Fruit fly (Drosophila melanogaster) S2 (cell line): Measurements from ENCODE around the gene CG42693.

Experiments used
- CG8478 ChIP-seq: fragments of >200 bp; optimal IDR thresholded peaks from 2 replicates; lab custom pipeline; 2018
- CTCF ChIP-seq, 2 experiments: fragments of >200 bp; optimal IDR thresholded peaks; 2 replicates each; lab custom pipeline; 2018

The CG42693 gene

DNA sequence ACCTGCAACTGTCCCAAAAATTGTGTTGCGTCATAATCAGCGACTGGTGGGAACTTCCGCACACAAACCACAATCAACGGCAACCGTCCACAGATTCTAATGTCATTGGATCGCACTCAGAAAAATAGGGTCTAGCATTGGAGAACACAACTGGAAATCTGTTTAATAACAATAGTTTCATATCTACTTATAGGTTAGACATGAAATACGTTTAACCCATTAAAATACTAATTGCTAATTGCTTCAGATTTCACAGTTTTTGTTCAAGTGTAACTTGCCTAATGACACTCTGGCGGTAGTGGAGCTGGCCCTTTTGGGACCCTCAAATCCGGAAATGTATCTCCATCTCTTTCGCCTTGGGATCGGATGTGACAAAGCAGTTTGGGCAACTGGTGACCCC, 11.5 kb downstream of the CG42693 start:
- TF ChIP-seq CTCF (optimal IDR thresholded peaks at IDR 0.05; lab: Kevin White, UChicago): no peak
- no peak for TF ChIP-seq CG8478 (lab: Kevin White, UChicago)

DNA sequence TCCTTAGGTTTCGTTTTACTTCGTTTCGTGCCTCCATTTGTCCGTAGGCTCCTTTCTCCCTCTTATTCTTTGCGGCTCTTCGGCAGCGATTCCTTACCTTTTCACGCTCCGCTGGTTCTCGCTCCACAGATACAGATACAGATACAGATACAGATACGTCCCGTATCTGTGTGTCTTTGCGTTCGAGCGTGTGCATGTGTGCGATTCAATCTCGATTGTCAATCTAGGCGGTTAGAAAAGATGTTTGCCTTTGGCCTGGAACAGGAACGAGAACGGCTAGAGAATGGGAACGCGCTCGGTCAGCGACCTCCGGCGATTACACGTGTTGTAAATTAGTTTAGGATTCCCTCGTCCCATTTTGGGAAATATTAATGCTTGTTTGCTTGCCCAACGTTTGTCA, 17.7 kb downstream of the CG42693 start:
- TF ChIP-seq CG8478 (lab: Kevin White, UChicago) (no peak), CTCF (optimal IDR thresholded peaks at IDR 0.05; lab: Kevin White, UChicago) (no peak)

DNA sequence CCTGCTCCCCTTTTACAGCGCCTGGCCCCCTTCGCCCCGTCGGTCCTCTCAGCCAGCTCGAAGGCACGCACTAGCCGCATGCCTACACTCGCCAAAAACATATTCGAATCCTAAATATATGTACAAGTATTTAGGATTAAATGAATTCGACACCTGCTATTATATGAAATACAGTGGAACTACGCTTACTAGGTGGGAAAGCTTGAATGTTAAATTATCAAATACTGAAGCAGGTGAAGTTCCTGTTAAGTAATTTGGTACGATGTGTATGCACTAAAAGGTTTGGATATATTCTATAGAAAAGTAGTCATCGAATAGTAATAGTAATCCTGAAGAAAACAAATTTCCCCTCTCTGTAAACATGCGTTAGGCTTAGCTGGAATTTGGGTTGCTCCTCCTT, 18.4 kb downstream of the CG42693 start:
- no peak for TF ChIP-seq CTCF (optimal IDR thresholded peaks at IDR 0.05; lab: Kevin White, UChicago)

DNA sequence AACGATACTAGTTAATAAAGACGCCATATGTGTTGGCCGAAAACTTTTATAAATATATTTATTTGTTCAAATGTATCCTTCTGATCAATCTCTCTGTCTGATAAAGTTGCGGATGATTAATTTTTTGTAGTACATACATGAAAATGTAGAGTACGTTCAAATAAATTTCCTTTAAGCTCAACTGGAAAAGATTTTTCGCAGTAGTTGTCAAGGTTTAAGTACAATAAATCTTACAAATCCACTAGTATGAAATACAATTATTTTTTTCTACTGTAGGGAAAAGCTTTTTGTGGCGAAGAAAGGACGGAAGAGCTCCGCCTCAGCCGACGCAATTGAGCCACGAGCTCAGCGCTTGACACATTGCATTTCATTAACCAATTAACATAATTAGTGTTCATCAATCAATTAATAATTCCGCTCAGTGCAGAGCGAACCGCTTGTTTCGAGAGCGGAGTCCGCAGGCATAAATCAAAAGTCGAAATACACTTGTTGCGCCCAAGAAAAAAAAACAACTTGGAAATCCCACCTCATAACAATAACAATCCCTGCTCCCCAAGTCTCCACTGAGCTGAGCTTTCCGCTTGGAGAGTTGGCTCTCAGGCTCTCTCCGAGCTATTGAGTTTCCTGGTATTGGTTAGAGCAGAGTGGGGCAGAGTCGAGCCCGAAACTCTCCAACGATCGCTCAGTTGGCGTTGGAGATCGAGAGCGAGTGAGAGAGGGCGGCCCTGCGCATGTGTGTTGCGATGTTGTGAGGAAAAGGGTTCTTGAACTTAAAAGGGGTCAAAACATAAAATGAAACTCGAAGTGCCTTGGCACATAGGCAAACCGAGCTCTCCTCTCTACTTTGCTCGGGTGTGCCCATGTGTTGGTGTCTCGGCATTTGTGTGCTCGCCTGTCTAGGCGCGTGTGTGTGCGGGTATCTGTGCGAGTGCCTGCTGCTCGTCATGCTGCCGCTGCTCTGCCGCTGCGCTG, 19.2 kb downstream of the CG42693 start:
- TF ChIP-seq CTCF (optimal IDR thresholded peaks at IDR 0.05; lab: Kevin White, UChicago) (no peak), CG8478 (lab: Kevin White, UChicago) (no peak)

DNA sequence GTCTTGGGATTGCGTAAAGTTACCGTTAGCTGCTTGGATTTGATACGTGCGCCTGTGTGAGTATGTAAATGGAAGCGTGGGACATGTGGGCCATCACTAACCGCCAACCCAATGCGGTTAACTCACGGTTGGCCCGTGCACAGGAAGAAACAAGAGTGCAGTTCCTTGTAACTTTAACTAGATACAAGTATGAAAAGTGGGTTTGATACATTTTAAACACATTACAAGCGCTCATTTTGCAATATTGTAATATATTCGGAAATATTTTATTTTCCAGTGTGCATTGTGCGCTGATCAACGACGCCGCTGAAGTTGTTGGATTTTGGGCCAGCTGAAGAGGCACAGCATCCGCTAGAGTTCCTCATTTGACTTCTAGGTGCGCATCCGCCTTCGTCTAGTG, 20.4 kb downstream of the CG42693 start:
- no peak for TF ChIP-seq CG8478 (lab: Kevin White, UChicago)
- no peak for TF ChIP-seq CTCF (optimal IDR thresholded peaks at IDR 0.05; lab: Kevin White, UChicago)

DNA sequence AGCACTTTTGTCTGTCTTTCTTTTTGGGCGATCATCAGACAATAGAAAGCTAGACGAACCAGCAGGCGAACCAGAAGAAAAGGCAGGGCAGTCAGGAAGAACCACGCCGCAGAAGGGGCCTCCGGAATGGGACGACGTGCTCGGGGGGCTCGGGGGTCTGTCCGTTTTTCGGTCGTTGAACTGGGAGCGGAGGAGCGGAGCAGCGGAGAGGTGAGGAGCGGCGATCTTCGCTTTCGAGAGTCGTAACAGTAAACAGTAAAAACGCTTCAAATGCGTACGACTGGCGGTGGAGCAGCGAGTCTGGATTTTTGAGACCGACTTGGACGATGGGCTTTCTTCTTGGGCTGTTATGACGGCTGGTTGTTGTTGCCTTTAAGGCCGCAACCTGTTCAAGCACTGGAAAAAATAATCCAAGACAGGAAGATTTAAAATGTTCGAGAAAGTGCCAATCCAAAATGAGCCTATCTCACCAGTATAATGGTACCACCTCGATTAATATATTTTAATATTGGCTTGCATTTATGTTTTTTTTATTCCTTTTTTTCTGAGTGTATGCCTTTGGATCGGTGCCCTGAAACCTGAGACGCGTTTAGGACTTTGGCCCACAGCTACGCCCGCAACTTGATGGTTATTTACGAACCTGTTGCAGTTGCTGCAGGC, 21.3 kb downstream of the CG42693 start:
- TF ChIP-seq CTCF (optimal IDR thresholded peaks at IDR 0.05; lab: Kevin White, UChicago) (no peak), CG8478 (lab: Kevin White, UChicago) (no peak)

DNA sequence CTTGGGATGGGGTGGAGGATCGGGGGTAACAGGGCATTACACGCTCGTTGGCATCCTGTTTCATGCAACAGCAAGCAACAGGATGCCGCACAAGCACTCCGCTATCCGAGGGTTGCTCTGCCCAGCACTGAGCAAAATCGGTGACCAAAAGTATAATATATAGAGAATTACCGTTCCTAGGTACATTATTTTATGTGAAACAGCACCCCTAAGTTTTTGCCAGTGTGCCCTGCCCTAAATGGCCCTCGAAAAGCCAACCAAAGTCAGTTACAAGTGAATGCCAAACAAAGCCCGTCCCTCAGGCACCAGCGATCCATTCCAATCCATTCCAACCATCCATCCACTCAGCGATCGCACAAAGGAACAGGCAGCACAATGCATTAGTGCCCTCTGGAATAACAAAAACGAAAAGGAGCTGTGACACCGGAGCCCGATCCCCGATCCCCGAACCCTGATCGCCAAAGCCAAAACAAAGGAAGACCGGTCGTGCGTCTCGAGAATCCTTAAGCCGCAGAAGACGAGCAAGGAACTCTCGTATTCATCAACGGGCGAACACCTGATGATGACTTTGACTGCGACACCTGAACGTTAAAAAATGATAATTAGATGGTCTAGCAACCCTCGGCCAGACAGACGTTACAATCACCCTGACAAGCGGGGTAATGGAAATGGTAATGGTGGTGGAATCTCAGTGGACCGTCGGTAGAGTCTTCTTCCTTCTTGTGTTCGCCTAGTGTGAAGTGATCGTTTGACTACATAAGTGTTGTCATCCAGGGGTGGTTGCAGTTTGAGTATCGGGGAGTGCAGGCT, 24.9 kb downstream of the CG42693 start:
- TF ChIP-seq CTCF (optimal IDR thresholded peaks at IDR 0.05; lab: Kevin White, UChicago) (no peak), CG8478 (lab: Kevin White, UChicago) (no peak)

DNA sequence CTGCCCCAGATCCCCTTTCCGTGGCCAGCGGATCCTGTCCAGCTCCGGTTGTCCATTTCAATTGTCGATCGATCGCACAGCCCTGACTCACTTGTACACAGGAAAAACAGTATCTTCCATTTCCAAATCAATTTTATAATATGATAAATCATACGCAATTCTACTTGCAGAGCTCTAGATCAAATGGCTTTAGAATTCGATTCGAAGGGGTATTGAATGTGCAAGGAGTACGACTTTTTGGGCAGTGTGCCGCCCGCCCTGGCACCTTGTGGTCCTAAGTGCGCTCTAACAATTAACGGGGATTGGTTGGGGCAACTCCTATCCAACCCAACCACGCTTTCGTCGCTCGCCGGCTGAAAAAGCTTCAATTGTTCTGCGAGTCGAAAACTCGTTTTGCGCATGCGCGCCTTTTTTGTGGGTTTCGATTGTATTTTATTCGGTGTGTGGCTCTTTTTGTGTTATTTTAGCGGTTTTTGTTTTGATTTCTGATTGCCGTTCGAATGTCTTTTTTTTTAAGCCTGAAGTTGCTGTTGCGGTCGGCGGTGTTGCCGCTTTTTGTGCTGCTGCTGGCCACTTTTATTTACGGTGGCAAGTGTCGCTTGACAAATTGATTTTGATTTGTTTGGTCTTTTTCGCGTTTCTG, 25.9 kb downstream of the CG42693 start:
- TF ChIP-seq CG8478 (lab: Kevin White, UChicago) (no peak), CTCF (optimal IDR thresholded peaks at IDR 0.05; lab: Kevin White, UChicago) (no peak)

DNA sequence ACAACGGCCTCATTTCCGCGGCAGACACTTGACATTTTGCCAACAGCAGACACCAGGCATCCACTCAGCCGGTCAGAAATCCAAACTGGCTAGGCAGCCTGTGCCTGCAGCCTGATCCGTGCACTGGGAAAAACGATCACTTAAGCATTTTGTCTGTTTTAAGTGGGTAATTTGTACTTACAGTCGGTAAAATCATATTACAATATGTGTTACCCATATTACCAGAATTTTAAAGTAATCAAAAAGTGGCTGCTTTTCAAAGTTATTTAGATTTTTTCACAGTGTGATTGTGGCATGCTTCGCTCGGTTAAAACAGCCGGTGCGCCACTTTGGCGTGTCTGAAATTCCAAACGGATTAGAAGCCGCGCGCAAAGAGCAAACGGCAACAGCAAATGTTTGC, 27.4 kb downstream of the CG42693 start:
- TF ChIP-seq CTCF (optimal IDR thresholded peaks at IDR 0.05; lab: Kevin White, UChicago): no peak
- TF ChIP-seq CG8478 (lab: Kevin White, UChicago): no peak

DNA sequence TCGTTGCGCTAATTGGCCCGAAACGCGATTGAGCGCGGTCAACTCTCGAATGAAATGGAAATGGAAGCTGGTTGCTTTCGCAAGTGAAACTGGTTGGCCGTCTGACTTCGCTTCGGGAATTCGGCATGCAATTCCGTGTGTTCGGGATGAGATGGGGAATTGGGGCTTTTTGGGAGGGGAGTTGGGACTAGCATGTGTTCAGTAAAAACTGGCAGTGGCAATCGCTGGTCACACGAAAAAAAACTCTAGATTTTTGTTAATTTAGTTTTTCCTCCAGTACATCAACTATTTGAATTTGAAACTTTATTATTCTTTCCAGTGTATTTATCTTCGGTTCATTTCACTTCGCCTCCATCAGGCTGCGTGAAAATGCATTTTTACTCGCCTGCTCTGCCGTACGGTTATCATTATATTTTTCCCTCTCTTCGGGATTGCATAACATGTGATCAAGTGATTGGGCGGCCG, 28.3 kb downstream of the CG42693 start, which contains the start of gene CG11550:
TSS of gene CG11550 (minus strand) at position 51 of the 465 bp plus-strand sequence.
- TF ChIP-seq CTCF (optimal IDR thresholded peaks at IDR 0.05; lab: Kevin White, UChicago) (no peak), CG8478 (lab: Kevin White, UChicago) (no peak)

DNA sequence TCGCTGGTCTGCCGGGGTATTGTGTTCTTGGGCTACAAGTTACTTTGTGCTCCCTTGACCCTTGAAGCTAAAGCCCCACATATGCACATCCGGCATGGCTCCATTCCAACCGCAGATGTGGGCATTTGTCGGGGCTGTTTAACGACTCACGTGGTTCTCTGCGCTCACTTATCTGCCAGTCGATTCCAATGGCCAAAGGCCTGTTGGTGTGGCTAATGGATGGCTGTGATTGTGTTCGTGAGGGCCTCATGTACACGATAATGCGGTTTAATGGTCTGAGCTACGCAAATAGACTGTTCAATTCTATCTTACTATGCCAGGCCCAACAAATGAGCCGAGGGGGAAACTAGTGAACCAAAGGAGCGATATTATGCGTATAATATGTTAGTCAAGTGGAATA, 35.5 kb downstream of the CG42693 start:
- TF ChIP-seq CG8478 (lab: Kevin White, UChicago): no peak
- no peak for TF ChIP-seq CTCF (optimal IDR thresholded peaks at IDR 0.05; lab: Kevin White, UChicago)

DNA sequence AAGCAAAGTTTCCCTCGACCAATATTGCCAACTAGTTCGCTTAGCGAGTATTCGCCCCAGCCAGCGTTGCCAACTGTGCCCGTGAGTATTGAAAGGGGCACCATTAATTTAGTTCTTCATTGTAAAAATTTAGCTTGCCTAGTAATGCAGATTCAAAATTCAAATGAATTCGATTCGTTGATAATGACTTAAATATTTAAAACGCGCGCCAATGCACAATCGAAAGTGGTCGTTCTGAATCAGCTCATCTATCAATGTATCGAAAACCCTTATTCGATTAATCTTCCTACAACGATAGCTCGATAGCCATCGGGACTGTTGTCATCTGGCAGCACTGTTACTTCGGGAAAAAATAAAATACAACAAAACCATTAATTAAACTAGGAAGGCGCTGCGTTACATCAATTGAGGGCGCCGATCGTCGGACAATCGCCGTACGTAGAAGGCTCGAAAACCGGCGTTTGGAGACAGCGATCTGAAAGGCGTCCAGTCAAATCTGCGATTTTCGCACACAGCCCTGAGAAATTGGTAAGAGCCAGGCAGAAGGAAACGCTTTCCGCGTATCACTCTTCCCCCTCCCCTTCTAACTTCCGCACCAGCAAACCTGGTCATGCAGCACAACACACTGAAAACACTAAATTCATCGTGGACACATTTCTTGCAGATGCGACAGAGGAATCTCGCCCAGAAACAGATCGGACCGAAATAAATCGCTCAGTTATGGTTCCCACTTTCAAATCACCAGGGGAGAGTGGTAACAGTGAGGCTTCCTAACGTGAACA, 38.8 kb downstream of the CG42693 start, which contains the start of gene Zmynd8:
TSS of gene Zmynd8 (plus strand) at position 313 of the 782 bp plus-strand sequence.
- TF ChIP-seq CG8478 (lab: Kevin White, UChicago) (no peak), CTCF (optimal IDR thresholded peaks at IDR 0.05; lab: Kevin White, UChicago) (peak; percentile 36)

DNA sequence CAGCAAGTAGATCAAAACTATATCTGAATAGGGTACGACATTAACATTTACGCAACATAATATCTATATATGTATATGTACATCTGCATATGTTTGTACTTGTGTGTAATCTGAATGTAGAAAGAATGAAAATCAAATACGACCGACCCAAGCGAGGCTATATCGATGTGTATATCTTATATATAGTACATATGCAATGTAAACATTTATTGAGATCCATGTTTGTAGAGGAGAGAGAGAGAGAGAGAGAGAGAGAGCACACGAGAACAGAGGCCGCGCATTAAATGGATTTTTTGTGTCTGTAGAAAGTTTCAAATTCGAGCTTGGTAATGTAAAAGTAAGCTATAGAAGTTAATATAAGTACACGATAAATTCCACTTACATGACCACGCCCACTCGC, 45.4 kb downstream of the CG42693 start:
- TF ChIP-seq CG8478 (lab: Kevin White, UChicago): no peak
- no peak for TF ChIP-seq CTCF (optimal IDR thresholded peaks at IDR 0.05; lab: Kevin White, UChicago)
